Worm (Caenorhabditis elegans) whole organism, L4 larva: ENCODE data around the gene F37H8.6.

ENCODE experiments used
- F10B5.3 ChIP-seq: sonication (generic microtip); optimal IDR thresholded peaks from 2 replicates; lab custom pipeline; 2016; ENCODE audit warnings: mild to moderate bottlenecking, missing genetic modification characterization, missing compliant biosample characterization
- ZK546.5 ChIP-seq, 2 experiments: sonication (generic microtip); optimal IDR thresholded peaks; 2 replicates each; lab custom pipeline; 2017; ENCODE audit warnings: missing biosample characterization in 2 of 2, missing genetic modification characterization in 2 of 2
- aha-1 ChIP-seq: fragments of 150-350 bp; peaks from one replicate; lab custom pipeline; 2014; ENCODE audit warnings: missing biosample characterization, missing genetic modification characterization
- cey-2 ChIP-seq: sonication (generic microtip); optimal IDR thresholded peaks from 3 replicates; lab custom pipeline; 2017; ENCODE audit warnings: missing genetic modification characterization, mild to moderate bottlenecking, missing compliant biosample characterization, antibody characterized with exemption, borderline replicate concordance; ENCODE audit not compliant: insufficient read depth
- daf-16 ChIP-seq, 3 experiments: sonication (generic microtip); optimal IDR thresholded peaks; 2 replicates each; lab custom pipeline; 2016 to 2017; ENCODE audit warnings: missing genetic modification characterization in 3 of 3, missing genetic modification reagents in 3 of 3, mild to moderate bottlenecking in 2 of 3, missing compliant biosample characterization in 2 of 3, missing biosample characterization in 1 of 3, moderate library complexity in 1 of 3
- dmd-8 ChIP-seq: fragments of 200-800 bp; sonication (Bioruptor generic); IDR thresholded peaks from 2 replicates; pipeline ENCODE4 v1.3.6; 2022; ENCODE audit warnings: missing genetic modification characterization, missing compliant biosample characterization
- fkh-10 ChIP-seq: fragments of 150-350 bp; optimal IDR thresholded peaks from 2 replicates; lab custom pipeline; 2014; ENCODE audit warnings: missing biosample characterization, missing genetic modification reagents, missing genetic modification characterization
- hlh-11 ChIP-seq: fragments of 200-800 bp; sonication (Bioruptor generic); optimal IDR thresholded peaks from 2 replicates; lab custom pipeline; 2018; ENCODE audit warnings: mild to moderate bottlenecking, missing genetic modification characterization, missing compliant biosample characterization
- hlh-30 ChIP-seq: sonication (generic microtip); optimal IDR thresholded peaks from 2 replicates; lab custom pipeline; 2017; ENCODE audit warnings: antibody characterized with exemption, mild to moderate bottlenecking, missing genetic modification characterization, missing compliant biosample characterization; ENCODE audit not compliant: insufficient read depth
- hmg-1.1 ChIP-seq: fragments of 200-800 bp; sonication (Bioruptor generic); IDR thresholded peaks from 2 replicates; pipeline ENCODE4 v1.3.6; 2022; ENCODE audit warnings: missing genetic modification reagents, missing genetic modification characterization, missing compliant biosample characterization
- lim-7 ChIP-seq: fragments of 200-800 bp; sonication (Bioruptor generic); IDR thresholded peaks from 2 replicates; pipeline ENCODE4 v1.3.6; 2022; ENCODE audit warnings: missing genetic modification characterization, missing compliant biosample characterization
- lin-39 ChIP-seq: fragments of 150-350 bp; optimal IDR thresholded peaks from 2 replicates; lab custom pipeline; 2014; ENCODE audit warnings: missing biosample characterization, missing genetic modification reagents, missing genetic modification characterization
- lir-3 ChIP-seq: sonication (generic microtip); optimal IDR thresholded peaks from 2 replicates; lab custom pipeline; 2016; ENCODE audit warnings: mild to moderate bottlenecking, missing genetic modification characterization, missing compliant biosample characterization
- mdl-1 ChIP-seq, 2 experiments: fragments of 150-350 bp in 1 of 2; sonication (generic microtip) in 1 of 2; optimal IDR thresholded peaks; 2 replicates each; lab custom pipeline; 2014 to 2017; ENCODE audit warnings: missing biosample characterization in 2 of 2, missing genetic modification characterization in 2 of 2
- mep-1 ChIP-seq: fragments of 150-350 bp; sonication (generic microtip); optimal IDR thresholded peaks from 3 replicates; lab custom pipeline; 2014; ENCODE audit warnings: missing biosample characterization, missing genetic modification characterization
- mes-2 ChIP-seq: sonication (generic microtip); optimal IDR thresholded peaks from 2 replicates; lab custom pipeline; 2016; ENCODE audit warnings: missing genotype, mild to moderate bottlenecking, missing genetic modification characterization, missing compliant biosample characterization; ENCODE audit not compliant: poor library complexity, severe bottlenecking
- mxl-3 ChIP-seq: fragments of 200-800 bp; sonication (Bioruptor generic); optimal IDR thresholded peaks from 2 replicates; lab custom pipeline; 2018; ENCODE audit warnings: mild to moderate bottlenecking, missing genetic modification characterization, missing compliant biosample characterization
- nhr-10 ChIP-seq: fragments of 150-350 bp; optimal IDR thresholded peaks from 2 replicates; lab custom pipeline; 2014; ENCODE audit warnings: missing biosample characterization, missing genetic modification characterization
- nhr-102 ChIP-seq: sonication (generic microtip); optimal IDR thresholded peaks from 2 replicates; lab custom pipeline; 2016; ENCODE audit warnings: mild to moderate bottlenecking, missing genetic modification characterization, moderate library complexity, missing compliant biosample characterization
- nhr-28 ChIP-seq: fragments of 150-350 bp; optimal IDR thresholded peaks from 2 replicates; lab custom pipeline; 2014; ENCODE audit warnings: missing biosample characterization, missing genetic modification characterization
- nhr-41 ChIP-seq: fragments of 200-800 bp; sonication (Bioruptor generic); IDR thresholded peaks from 2 replicates; pipeline ENCODE4 v1.3.6; 2022; ENCODE audit warnings: missing genetic modification reagents, missing genetic modification characterization, missing compliant biosample characterization
- nhr-48 ChIP-seq: sonication (generic microtip); optimal IDR thresholded peaks from 2 replicates; lab custom pipeline; 2016; ENCODE audit warnings: mild to moderate bottlenecking, missing genetic modification characterization, missing compliant biosample characterization
- nhr-6 ChIP-seq: fragments of 150-350 bp; optimal IDR thresholded peaks from 2 replicates; lab custom pipeline; 2014; ENCODE audit warnings: missing biosample characterization, missing genetic modification characterization
- set-16 ChIP-seq: fragments of 200-800 bp; sonication (Bioruptor generic); IDR thresholded peaks from 2 replicates; pipeline ENCODE4 v1.3.6; 2022; ENCODE audit warnings: missing genetic modification reagents, missing genetic modification characterization, missing compliant biosample characterization
- skn-1 ChIP-seq: fragments of 150-350 bp; optimal IDR thresholded peaks from 2 replicates; lab custom pipeline; 2014; ENCODE audit warnings: missing biosample characterization, missing genetic modification characterization
- snpc-1.2 ChIP-seq: fragments of 200-800 bp; sonication (Bioruptor generic); IDR thresholded peaks from 2 replicates; pipeline ENCODE4 v1.3.6; 2022; ENCODE audit warnings: missing genetic modification reagents, missing genetic modification characterization, missing compliant biosample characterization
- unc-62 ChIP-seq, 3 experiments: fragments of 150-350 bp in 1 of 3; sonication (generic microtip); optimal IDR thresholded peaks in 2 of 3; peaks in 1 of 3; 1 replicate in 1 of 3; 2 replicates in 2 of 3; lab custom pipeline; 2014 to 2017; ENCODE audit warnings: missing biosample characterization in 3 of 3, missing genetic modification characterization in 3 of 3, missing genetic modification reagents in 3 of 3, missing genotype in 1 of 3
- zag-1 ChIP-seq: fragments of 150-350 bp; optimal IDR thresholded peaks from 2 replicates; lab custom pipeline; 2014; ENCODE audit warnings: missing biosample characterization, missing genetic modification characterization

F37H8.6 gene

ce11 chrII:11202581-11203271 lies 25.4 kb upstream of the F37H8.6 start, which contains the start of gene srap-1:
srap-1 (plus strand) TSS chrII:11203221.
- TF ChIP-seq nhr-48 (tag; lab: Kevin White, UChicago): no peak
- TF ChIP-seq unc-62 (GFP tag; optimal IDR thresholded peaks at IDR 0.05 in 1 of 2; lab: Kevin White, UChicago): peak in 1 of 2 experiments; percentile 50
- TF ChIP-seq unc-62 (tag; optimal IDR thresholded peaks at IDR 0.05; lab: Kevin White, UChicago): no peak

- peak in 1 of 2 experiments; percentile 41 for TF ChIP-seq mdl-1 (tag; optimal IDR thresholded peaks at IDR 0.05; lab: Kevin White, UChicago)
- TF ChIP-seq nhr-10 (tag; lab: Kevin White, UChicago): peak; percentile 43
- TF ChIP-seq mep-1 (tag; lab: Kevin White, UChicago): peak; percentile 24
- TF ChIP-seq nhr-6 (tag; lab: Kevin White, UChicago): no peak
- peak in 1 of 2 experiments; percentile 94 for TF ChIP-seq unc-62 (GFP tag; optimal IDR thresholded peaks at IDR 0.05 in 1 of 2; lab: Kevin White, UChicago)
- no peak for TF ChIP-seq unc-62 (tag; optimal IDR thresholded peaks at IDR 0.05; lab: Kevin White, UChicago)
- TF ChIP-seq set-16 (GFP tag; lab: Robert Waterston, UW): peak; percentile 48; the same call in 1 of the 2 replicates
- peak; percentile 11 for TF ChIP-seq nhr-28 (tag; lab: Kevin White, UChicago)
- TF ChIP-seq aha-1: peak; percentile 84
- peak; percentile 24 for TF ChIP-seq mes-2
- peak; percentile 22 for TF ChIP-seq mxl-3 (GFP tag; lab: Kevin White, UChicago)
- no peak for TF ChIP-seq zag-1
- no peak for TF ChIP-seq hmg-1.1
- no peak for TF ChIP-seq snpc-1.2 (GFP tag; lab: Robert Waterston, UW)
- TF ChIP-seq dmd-8 (GFP tag; lab: Robert Waterston, UW): 0 out of 2 replicates have a peak, but pooled peaks have one; percentile 12
- TF ChIP-seq hlh-11: peak; percentile 9
Measured at ce11 chrII:11200234-11200755, 23.0 kb upstream of the F37H8.6 start.

ce11 chrII:11193523-11193922 lies 16.2 kb upstream of the F37H8.6 start:
- TF ChIP-seq nhr-6 (tag; lab: Kevin White, UChicago) (no peak), lin-39 (tag; lab: Kevin White, UChicago) (no peak), skn-1 (tag; lab: Kevin White, UChicago) (no peak), cey-2 (tag; lab: Kevin White, UChicago) (no peak), hlh-30 (tag; lab: Kevin White, UChicago) (peak; percentile 27), unc-62 (GFP tag; optimal IDR thresholded peaks at IDR 0.05 in 1 of 2; lab: Kevin White, UChicago) (peak in 1 of 2 experiments; percentile 52), unc-62 (tag; optimal IDR thresholded peaks at IDR 0.05; lab: Kevin White, UChicago) (no peak)

DNA sequence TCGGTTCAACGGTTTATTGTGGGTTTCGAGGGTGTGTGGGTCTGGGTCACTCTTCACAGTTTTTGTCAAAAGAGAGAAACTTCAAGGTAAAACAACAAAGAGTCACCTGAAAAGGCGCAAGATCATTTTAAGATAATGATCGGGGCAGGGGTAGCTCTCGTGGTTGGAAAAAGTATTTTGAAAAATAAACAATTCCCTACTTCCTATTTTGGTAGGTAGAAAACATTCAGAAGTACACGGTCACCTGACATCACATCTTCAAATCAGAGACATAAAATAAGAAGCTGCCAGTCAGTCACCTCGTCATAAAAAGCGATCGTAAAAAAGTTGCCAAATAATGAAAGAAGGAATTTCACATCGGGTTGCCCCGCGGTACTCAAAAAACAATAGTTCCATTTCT lies 15.2 kb upstream of the F37H8.6 start:
- TF ChIP-seq mxl-3 (GFP tag; lab: Kevin White, UChicago) (no peak), ZK546.5 (tag; optimal IDR thresholded peaks at IDR 0.05; lab: Kevin White, UChicago) (no peak), fkh-10 (GFP tag; lab: Kevin White, UChicago) (no peak), nhr-41 (GFP tag; lab: Robert Waterston, UW) (no peak), snpc-1.2 (GFP tag; lab: Robert Waterston, UW) (no peak), lir-3 (no peak)

ce11 chrII:11188026-11188425 lies 10.8 kb upstream of the F37H8.6 start, which contains the start of gene F37H8.5:
F37H8.5 (plus strand) TSS chrII:11188206.
- TF ChIP-seq nhr-102 (tag; lab: Kevin White, UChicago) (no peak), unc-62 (GFP tag; optimal IDR thresholded peaks at IDR 0.05 in 1 of 2; lab: Kevin White, UChicago) (peak in 1 of 2 experiments; percentile 92), unc-62 (tag; optimal IDR thresholded peaks at IDR 0.05; lab: Kevin White, UChicago) (no peak), daf-16 (GFP tag; optimal IDR thresholded peaks at IDR 0.05; lab: Kevin White, UChicago) (peak in 1 of 2 experiments; percentile 28), daf-16 (tag; optimal IDR thresholded peaks at IDR 0.05; lab: Kevin White, UChicago) (no peak), lim-7 (GFP tag; lab: Robert Waterston, UW) (no peak), F10B5.3 (tag; lab: Kevin White, UChicago) (no peak)
